Worm (Caenorhabditis elegans) whole organism, young adult: Measurements from ENCODE around the gene B0464.9.

Experiments used
- B0019.2 ChIP-seq: fragments of 200-800 bp; sonication (Bioruptor generic); conservative IDR thresholded peaks from 2 replicates; pipeline ENCODE4 v1.3.6; 2022; ENCODE audit warnings: missing genetic modification reagents, missing genetic modification characterization, missing compliant biosample characterization
- B0336.3 ChIP-seq: fragments of 200-800 bp; sonication (Bioruptor generic); IDR thresholded peaks from 2 replicates; pipeline ENCODE4 v1.3.6; 2022; ENCODE audit warnings: missing genetic modification characterization, missing compliant biosample characterization
- F49E8.2 ChIP-seq: sonication (generic microtip); optimal IDR thresholded peaks from 3 replicates; lab custom pipeline; 2017; ENCODE audit warnings: missing genetic modification characterization, mild to moderate bottlenecking, missing compliant biosample characterization, antibody characterized with exemption, moderate library complexity; ENCODE audit not compliant: insufficient read depth
- F55B11.4 ChIP-seq: sonication (generic microtip); optimal IDR thresholded peaks from 2 replicates; lab custom pipeline; 2016; ENCODE audit warnings: missing compliant biosample characterization, missing genetic modification characterization, borderline replicate concordance; ENCODE audit not compliant: insufficient read depth
- K11D2.4 ChIP-seq: fragments of 200-800 bp; sonication (Bioruptor generic); IDR thresholded peaks from 2 replicates; pipeline ENCODE4 v1.3.6; 2022; ENCODE audit warnings: missing genetic modification reagents, missing genetic modification characterization, missing compliant biosample characterization
- T26A5.8 ChIP-seq: sonication (generic microtip); optimal IDR thresholded peaks from 2 replicates; lab custom pipeline; 2016; ENCODE audit warnings: missing genetic modification characterization, missing compliant biosample characterization
- Y56A3A.18 ChIP-seq: fragments of 200-800 bp; sonication (Bioruptor generic); IDR thresholded peaks from 2 replicates; pipeline ENCODE4 v1.3.6; 2022; ENCODE audit warnings: missing genetic modification reagents, missing genetic modification characterization, missing compliant biosample characterization
- Y67H2A.10 ChIP-seq: fragments of 200-800 bp; sonication (Bioruptor generic); conservative IDR thresholded peaks from 2 replicates; pipeline ENCODE4 v1.3.6; 2022; ENCODE audit warnings: missing genetic modification reagents, missing genetic modification characterization, missing compliant biosample characterization
- Y79H2A.3 ChIP-seq: fragments of 200-800 bp; sonication (Bioruptor generic); conservative IDR thresholded peaks from 2 replicates; pipeline ENCODE4 v1.3.6; 2022; ENCODE audit warnings: missing genetic modification reagents, missing genetic modification characterization, missing compliant biosample characterization
- ama-1 ChIP-seq, 3 experiments: fragments of 150-350 bp in 1 of 3; sonication (generic microtip) in 2 of 3; optimal IDR thresholded peaks; 2 replicates each; lab custom pipeline; 2014 to 2018; ENCODE audit warnings: missing biosample characterization in 2 of 3, missing genetic modification characterization in 2 of 3, missing genetic modification reagents in 2 of 3
- atf-7 ChIP-seq: sonication (generic microtip); optimal IDR thresholded peaks from 2 replicates; lab custom pipeline; 2017; ENCODE audit warnings: mild to moderate bottlenecking, missing genetic modification characterization, missing compliant biosample characterization
- athp-1 ChIP-seq: sonication (generic microtip); optimal IDR thresholded peaks from 2 replicates; lab custom pipeline; 2017; ENCODE audit warnings: mild to moderate bottlenecking, missing genetic modification characterization, missing compliant biosample characterization
- attf-5 ChIP-seq: fragments of 200-800 bp; sonication (Bioruptor generic); optimal IDR thresholded peaks from 2 replicates; lab custom pipeline; 2018; ENCODE audit warnings: mild to moderate bottlenecking, missing genetic modification characterization, missing compliant biosample characterization
- bed-1 ChIP-seq: fragments of 200-800 bp; sonication (Bioruptor generic); IDR thresholded peaks from 2 replicates; pipeline ENCODE4 v1.3.6; 2022; ENCODE audit warnings: missing genetic modification reagents, missing genetic modification characterization, missing compliant biosample characterization
- cebp-1 ChIP-seq, 2 experiments: fragments of 200-800 bp in 1 of 2; sonication (Bioruptor generic) in 1 of 2; sonication (generic microtip) in 1 of 2; IDR thresholded peaks in 1 of 2; optimal IDR thresholded peaks in 1 of 2; 2 replicates each; pipeline versions ENCODE4 v1.3.6 to Lab custom; 2017 to 2022; ENCODE audit warnings: missing compliant biosample characterization in 2 of 2, missing genetic modification characterization in 2 of 2, mild to moderate bottlenecking in 1 of 2, missing genetic modification reagents in 1 of 2, moderate library complexity in 1 of 2
- cebp-2 ChIP-seq: fragments of 200-800 bp; sonication (Bioruptor generic); IDR thresholded peaks from 2 replicates; pipeline ENCODE4 v1.3.6; 2022; ENCODE audit warnings: missing genetic modification characterization, missing compliant biosample characterization
- ceh-100 ChIP-seq: fragments of 200-800 bp; sonication (Bioruptor generic); IDR thresholded peaks from 2 replicates; pipeline ENCODE4 v1.3.6; 2022; ENCODE audit warnings: missing genetic modification reagents, missing genetic modification characterization, missing compliant biosample characterization
- ceh-27 ChIP-seq: fragments of 200-800 bp; sonication (Bioruptor generic); optimal IDR thresholded peaks from 2 replicates; lab custom pipeline; 2018; ENCODE audit warnings: mild to moderate bottlenecking, missing genetic modification characterization, moderate library complexity, missing compliant biosample characterization
- ceh-40 ChIP-seq: fragments of 200-800 bp; sonication (Bioruptor generic); IDR thresholded peaks from 2 replicates; pipeline ENCODE4 v1.3.6; 2022; ENCODE audit warnings: missing genetic modification characterization, missing compliant biosample characterization
- ceh-79 ChIP-seq: sonication (generic microtip); optimal IDR thresholded peaks from 2 replicates; lab custom pipeline; 2017; ENCODE audit warnings: mild to moderate bottlenecking, missing genetic modification characterization, missing compliant biosample characterization
- ceh-91 ChIP-seq: fragments of 200-800 bp; sonication (Bioruptor generic); IDR thresholded peaks from 2 replicates; pipeline ENCODE4 v1.3.6; 2022; ENCODE audit warnings: missing genetic modification reagents, missing genetic modification characterization, missing compliant biosample characterization
- chd-7 ChIP-seq: sonication (generic microtip); optimal IDR thresholded peaks from 2 replicates; lab custom pipeline; 2016; ENCODE audit warnings: mild to moderate bottlenecking, missing genetic modification characterization, moderate library complexity, missing compliant biosample characterization
- ets-4 ChIP-seq: fragments of 200-800 bp; sonication (Bioruptor generic); optimal IDR thresholded peaks from 2 replicates; lab custom pipeline; 2018; ENCODE audit warnings: mild to moderate bottlenecking, missing genetic modification characterization, missing compliant biosample characterization
- gei-17 ChIP-seq: fragments of 200-800 bp; sonication (Bioruptor generic); optimal IDR thresholded peaks from 2 replicates; lab custom pipeline; 2018; ENCODE audit warnings: mild to moderate bottlenecking, missing genetic modification characterization, missing compliant biosample characterization
- hsf-1 ChIP-seq: fragments of 200-800 bp; sonication (Bioruptor generic); IDR thresholded peaks from 2 replicates; pipeline ENCODE4 v1.3.6; 2022; ENCODE audit warnings: missing genetic modification reagents, missing genetic modification characterization, missing compliant biosample characterization
- lin-26 ChIP-seq: fragments of 200-800 bp; sonication (Bioruptor generic); IDR thresholded peaks from 2 replicates; pipeline ENCODE4 v1.3.6; 2022; ENCODE audit warnings: missing genetic modification reagents, missing genetic modification characterization, missing compliant biosample characterization
- lin-35 ChIP-seq, 3 experiments: fragments of 150-350 bp in 2 of 3; sonication (generic microtip) in 1 of 3; optimal IDR thresholded peaks; 2 replicates each; lab custom pipeline; 2014 to 2018; ENCODE audit warnings: missing biosample characterization in 3 of 3, missing genetic modification characterization in 3 of 3, missing genetic modification reagents in 3 of 3
- lin-54 ChIP-seq: fragments of 200-800 bp; sonication (Bioruptor generic); optimal IDR thresholded peaks from 2 replicates; lab custom pipeline; 2018; ENCODE audit warnings: mild to moderate bottlenecking, missing genetic modification characterization, missing compliant biosample characterization
- lsy-27 ChIP-seq: sonication (generic microtip); optimal IDR thresholded peaks from 2 replicates; lab custom pipeline; 2017; ENCODE audit warnings: missing genetic modification characterization, mild to moderate bottlenecking, missing compliant biosample characterization, antibody characterized with exemption, missing genotype, borderline replicate concordance; ENCODE audit not compliant: insufficient read depth
- madf-3 ChIP-seq: fragments of 200-800 bp; sonication (Bioruptor generic); IDR thresholded peaks from 2 replicates; pipeline ENCODE4 v1.3.6; 2022; ENCODE audit warnings: missing genetic modification reagents, missing genetic modification characterization, missing compliant biosample characterization
- madf-6 ChIP-seq: fragments of 200-800 bp; sonication (Bioruptor generic); IDR thresholded peaks from 2 replicates; pipeline ENCODE4 v1.3.6; 2022; ENCODE audit warnings: missing genetic modification reagents, missing genetic modification characterization, missing compliant biosample characterization
- madf-8 ChIP-seq: fragments of 200-800 bp; sonication (Bioruptor generic); conservative IDR thresholded peaks from 2 replicates; pipeline ENCODE4 v1.3.6; 2022; ENCODE audit warnings: missing genetic modification reagents, missing genetic modification characterization, missing compliant biosample characterization
- mcd-1 ChIP-seq: fragments of 200-800 bp; sonication (Bioruptor generic); IDR thresholded peaks from 2 replicates; pipeline ENCODE4 v1.3.6; 2022; ENCODE audit warnings: missing genetic modification reagents, missing genetic modification characterization, missing compliant biosample characterization
- nfya-2 ChIP-seq: fragments of 200-800 bp; sonication (Bioruptor generic); IDR thresholded peaks from 2 replicates; pipeline ENCODE4 v1.3.6; 2022; ENCODE audit warnings: missing genetic modification reagents, missing genetic modification characterization, missing compliant biosample characterization
- nfyb-1 ChIP-seq: fragments of 200-800 bp; sonication (Bioruptor generic); IDR thresholded peaks from 2 replicates; pipeline ENCODE4 v1.3.6; 2022; ENCODE audit warnings: missing genetic modification reagents, missing genetic modification characterization, missing compliant biosample characterization
- nhr-120 ChIP-seq: fragments of 200-800 bp; sonication (Bioruptor generic); IDR thresholded peaks from 2 replicates; pipeline ENCODE4 v1.3.6; 2022; ENCODE audit warnings: missing genetic modification characterization, missing compliant biosample characterization
- pbrm-1 ChIP-seq: fragments of 200-800 bp; sonication (Bioruptor generic); IDR thresholded peaks from 2 replicates; pipeline ENCODE4 v1.3.6; 2022; ENCODE audit warnings: missing genetic modification reagents, missing genetic modification characterization, missing compliant biosample characterization
- sdz-38 ChIP-seq: sonication (generic microtip); optimal IDR thresholded peaks from 2 replicates; lab custom pipeline; 2016; ENCODE audit warnings: missing genotype, missing genetic modification characterization, missing compliant biosample characterization
- snpc-1.3 ChIP-seq: sonication (generic microtip); optimal IDR thresholded peaks from 2 replicates; lab custom pipeline; 2017; ENCODE audit warnings: missing genetic modification characterization, mild to moderate bottlenecking, missing compliant biosample characterization, antibody characterized with exemption, moderate library complexity, missing genotype, missing genetic modification reagents; ENCODE audit not compliant: insufficient read depth
- snpc-4 ChIP-seq, 5 experiments: fragments of 150-350 bp in 1 of 5; sonication (generic microtip) in 4 of 5; optimal IDR thresholded peaks; 2 replicates each; lab custom pipeline; 2014 to 2018; ENCODE audit warnings: missing genetic modification characterization in 5 of 5, missing biosample characterization in 3 of 5, antibody characterized with exemption in 2 of 5, mild to moderate bottlenecking in 2 of 5, missing compliant biosample characterization in 2 of 5, missing genotype in 2 of 5, moderate library complexity in 2 of 5, missing genetic modification reagents in 1 of 5
- tbp1 ChIP-seq: fragments of 200-800 bp; sonication (Bioruptor generic); optimal IDR thresholded peaks from 2 replicates; lab custom pipeline; 2018; ENCODE audit warnings: mild to moderate bottlenecking, missing genetic modification characterization, missing compliant biosample characterization
- unc-62 ChIP-seq: fragments of 150-350 bp; optimal IDR thresholded peaks from 2 replicates; lab custom pipeline; 2014; ENCODE audit warnings: missing biosample characterization, missing genetic modification reagents, missing genetic modification characterization
- xnd-1 ChIP-seq: sonication (generic microtip); optimal IDR thresholded peaks from 2 replicates; lab custom pipeline; 2016; ENCODE audit warnings: missing genotype, missing genetic modification reagents, missing genetic modification characterization, missing compliant biosample characterization
- ztf-18 ChIP-seq: sonication (generic microtip); optimal IDR thresholded peaks from 2 replicates; lab custom pipeline; 2016; ENCODE audit warnings: missing genotype, mild to moderate bottlenecking, missing genetic modification characterization, missing compliant biosample characterization
- ztf-22 ChIP-seq: fragments of 200-800 bp; sonication (Bioruptor generic); optimal IDR thresholded peaks from 2 replicates; lab custom pipeline; 2018; ENCODE audit warnings: mild to moderate bottlenecking, missing genetic modification characterization, moderate library complexity, missing compliant biosample characterization

Gene B0464.9

DNA sequence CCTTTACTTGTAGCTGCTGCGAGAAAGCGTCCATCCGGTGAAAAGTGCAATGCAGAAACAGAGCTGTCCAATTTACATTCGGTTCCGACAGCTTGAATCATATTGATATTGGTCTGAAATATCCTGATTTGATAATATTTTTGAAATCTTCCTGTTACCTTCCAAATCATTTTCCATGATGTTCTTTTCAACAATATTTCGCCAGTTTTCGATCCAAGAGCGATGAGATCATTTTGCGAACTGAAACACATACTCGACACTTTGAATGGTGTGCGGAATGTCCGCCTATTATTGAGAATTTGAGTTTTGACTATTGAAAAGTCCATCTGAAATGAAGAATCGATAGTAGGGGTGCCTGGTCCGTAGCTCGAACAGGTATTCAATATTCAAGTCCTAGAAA, 24.4 kb upstream of the B0464.9 start, which contains the start of gene emb-30 (continued):
- TF ChIP-seq ceh-27 (GFP tag; lab: Kevin White, UChicago) (no peak), Y56A3A.18 (peak; percentile 76; the same call in 1 of the 2 replicates), Y79H2A.3 (GFP tag; lab: Robert Waterston, UW) (no peak), cebp-1 (GFP tag; IDR thresholded peaks at IDR 0.05; lab: Robert Waterston, UW) (no peak), cebp-1 (tag; optimal IDR thresholded peaks at IDR 0.05; lab: Kevin White, UChicago) (peak; percentile 28), B0019.2 (no peak), ama-1 (optimal IDR thresholded peaks at IDR 0.05; lab: Kevin White, UChicago) (peak; percentile 46), ama-1 (GFP tag; optimal IDR thresholded peaks at IDR 0.05; lab: Kevin White, UChicago) (peak in 1 of 2 experiments; percentile 30), mcd-1 (GFP tag; lab: Robert Waterston, UW) (peak; percentile 17; the same call in 1 of the 2 replicates), pbrm-1 (GFP tag; lab: Robert Waterston, UW) (peak; percentile 8; the same call in 1 of the 2 replicates), F49E8.2 (tag; lab: Kevin White, UChicago) (peak; percentile 19)

DNA sequence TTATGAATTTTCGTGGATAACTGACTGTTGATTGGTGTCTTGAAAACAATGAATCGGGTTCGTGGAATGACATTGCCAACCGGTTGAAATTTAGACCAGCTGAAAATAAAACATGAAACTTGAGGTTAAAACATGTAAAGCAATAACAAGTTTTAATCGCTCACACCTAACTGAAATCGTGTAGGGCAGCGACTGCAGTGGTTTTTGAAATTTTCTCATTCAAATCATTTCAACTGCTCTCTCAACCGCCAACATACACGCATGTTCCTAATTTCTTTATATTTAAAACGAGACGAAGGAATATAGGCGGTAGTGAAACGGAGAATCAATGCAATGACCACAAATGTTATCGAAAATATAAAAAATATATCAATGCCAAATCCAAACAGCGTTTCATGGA, 22.7 kb upstream of the B0464.9 start:
- TF ChIP-seq Y67H2A.10 (no peak), atf-7 (tag; lab: Kevin White, UChicago) (peak; percentile 45), lin-54 (GFP tag; lab: Kevin White, UChicago) (peak; percentile 37), ceh-91 (no peak), B0019.2 (no peak), athp-1 (tag; lab: Kevin White, UChicago) (no peak), nfya-2 (GFP tag; lab: Robert Waterston, UW) (0 out of 2 replicates have a peak, but pooled peaks have one; percentile 35), T26A5.8 (tag; lab: Kevin White, UChicago) (no peak), F55B11.4 (tag; lab: Kevin White, UChicago) (no peak), chd-7 (tag; lab: Kevin White, UChicago) (no peak), snpc-4 (GFP tag; optimal IDR thresholded peaks at IDR 0.05; lab: Kevin White, UChicago) (no peak), snpc-4 (tag; optimal IDR thresholded peaks at IDR 0.05; lab: Kevin White, UChicago) (no peak), nhr-120 (GFP tag; lab: Robert Waterston, UW) (no peak), cebp-2 (GFP tag; lab: Robert Waterston, UW) (no peak), ets-4 (no peak), attf-5 (no peak), B0336.3 (GFP tag; lab: Robert Waterston, UW) (peak; percentile 38), ztf-22 (GFP tag; lab: Kevin White, UChicago) (no peak), snpc-1.3 (peak; percentile 39), lin-26 (GFP tag; lab: Robert Waterston, UW) (peak; percentile 57; the same call in 1 of the 2 replicates), gei-17 (GFP tag; lab: Kevin White, UChicago) (no peak), ceh-100 (GFP tag; lab: Robert Waterston, UW) (no peak), madf-8 (GFP tag; lab: Robert Waterston, UW) (peak; percentile 19; the same call in 1 of the 2 replicates), lin-35 (GFP tag; optimal IDR thresholded peaks at IDR 0.05; lab: Kevin White, UChicago) (no peak), nfyb-1 (peak; percentile 45; the same call in 1 of the 2 replicates), K11D2.4 (GFP tag; lab: Robert Waterston, UW) (no peak), madf-6 (GFP tag; lab: Robert Waterston, UW) (peak; percentile 74), ztf-18 (tag; lab: Kevin White, UChicago) (peak; percentile 48), ceh-79 (tag; lab: Kevin White, UChicago) (peak; percentile 45), tbp1 (GFP tag; lab: Kevin White, UChicago) (peak; percentile 0), xnd-1 (no peak), ceh-40 (GFP tag; lab: Robert Waterston, UW) (no peak), hsf-1 (0 out of 2 replicates have a peak, but pooled peaks have one; percentile 34), unc-62 (GFP tag; lab: Kevin White, UChicago) (no peak), madf-3 (GFP tag; lab: Robert Waterston, UW) (0 out of 2 replicates have a peak, but pooled peaks have one; percentile 33), sdz-38 (tag; lab: Kevin White, UChicago) (no peak), bed-1 (GFP tag; lab: Robert Waterston, UW) (no peak), lsy-27 (tag; lab: Kevin White, UChicago) (no peak)
